Worm (Caenorhabditis elegans) whole organism, L3 larva: ENCODE measurements around the gene bath-42.

ENCODE experiments used
- R02D3.7 ChIP-seq: fragments of 150-350 bp; optimal IDR thresholded peaks from 2 replicates; lab custom pipeline; 2014; ENCODE audit warnings: missing biosample characterization, missing genetic modification characterization
- ZK546.5 ChIP-seq: sonication (generic microtip); optimal IDR thresholded peaks from 2 replicates; lab custom pipeline; 2017; ENCODE audit warnings: missing biosample characterization, missing genetic modification characterization
- aly-2 ChIP-seq: fragments of 150-350 bp; optimal IDR thresholded peaks from 2 replicates; lab custom pipeline; 2014; ENCODE audit warnings: missing biosample characterization, missing genetic modification characterization
- ama-1 ChIP-seq: fragments of 150-350 bp; optimal IDR thresholded peaks from 2 replicates; lab custom pipeline; 2018
- ceh-16 ChIP-seq: sonication (generic microtip); optimal IDR thresholded peaks from 2 replicates; lab custom pipeline; 2017; ENCODE audit warnings: missing biosample characterization, missing genetic modification characterization
- ceh-28 ChIP-seq: fragments of 150-350 bp; optimal IDR thresholded peaks from 2 replicates; lab custom pipeline; 2014; ENCODE audit warnings: missing biosample characterization, missing genetic modification reagents, missing genetic modification characterization
- ceh-82 ChIP-seq: fragments of 150-350 bp; optimal IDR thresholded peaks from 2 replicates; lab custom pipeline; 2014; ENCODE audit warnings: missing biosample characterization, missing genetic modification characterization
- ceh-9 ChIP-seq: sonication (generic microtip); optimal IDR thresholded peaks from 2 replicates; lab custom pipeline; 2018; ENCODE audit warnings: missing biosample characterization, missing genetic modification characterization
- daf-12 ChIP-seq: fragments of 150-350 bp; optimal IDR thresholded peaks from 2 replicates; lab custom pipeline; 2014; ENCODE audit warnings: missing biosample characterization, missing genetic modification reagents, missing genetic modification characterization
- egl-27 ChIP-seq: sonication (generic microtip); optimal IDR thresholded peaks from 4 replicates; lab custom pipeline; 2017; ENCODE audit warnings: missing biosample characterization, missing genetic modification reagents, missing genetic modification characterization
- egl-5 ChIP-seq: fragments of 150-350 bp; optimal IDR thresholded peaks from 2 replicates; lab custom pipeline; 2017; ENCODE audit warnings: missing biosample characterization, missing genetic modification reagents, missing genetic modification characterization, inconsistent platforms
- elt-1 ChIP-seq: fragments of 150-350 bp; optimal IDR thresholded peaks from 2 replicates; lab custom pipeline; 2014; ENCODE audit warnings: missing biosample characterization, missing genetic modification characterization
- elt-2 ChIP-seq: sonication (generic microtip); optimal IDR thresholded peaks from 2 replicates; lab custom pipeline; 2016; ENCODE audit warnings: missing genetic modification reagents, mild to moderate bottlenecking, missing genetic modification characterization, missing compliant biosample characterization
- elt-3 ChIP-seq, 3 experiments: fragments of 150-350 bp in 1 of 3; sonication (generic microtip) in 2 of 3; optimal IDR thresholded peaks; 2 replicates in 2 of 3; 4 replicates in 1 of 3; lab custom pipeline; 2014 to 2017; ENCODE audit warnings: missing biosample characterization in 3 of 3, missing genetic modification characterization in 3 of 3
- eor-1 ChIP-seq, 2 experiments: fragments of 150-350 bp; optimal IDR thresholded peaks; 2 replicates each; lab custom pipeline; 2014 to 2018; ENCODE audit warnings: missing biosample characterization in 2 of 2, missing genetic modification characterization in 2 of 2
- fkh-10 ChIP-seq: sonication (generic microtip); optimal IDR thresholded peaks from 2 replicates; lab custom pipeline; 2017; ENCODE audit warnings: missing biosample characterization, missing genetic modification reagents, missing genetic modification characterization
- fkh-2 ChIP-seq: fragments of 150-350 bp; optimal IDR thresholded peaks from 2 replicates; lab custom pipeline; 2014; ENCODE audit warnings: missing biosample characterization, missing genetic modification reagents, missing genetic modification characterization
- fos-1 ChIP-seq: fragments of 150-350 bp; optimal IDR thresholded peaks from 2 replicates; lab custom pipeline; 2014; ENCODE audit warnings: missing biosample characterization, missing genetic modification characterization
- hmg-11 ChIP-seq: sonication (generic microtip); optimal IDR thresholded peaks from 2 replicates; lab custom pipeline; 2016; ENCODE audit warnings: missing genetic modification characterization, missing compliant biosample characterization
- jun-1 ChIP-seq: fragments of 150-350 bp; optimal IDR thresholded peaks from 2 replicates; lab custom pipeline; 2014; ENCODE audit warnings: missing biosample characterization, missing genetic modification reagents, missing genetic modification characterization
- lin-15B ChIP-seq: fragments of 150-350 bp; optimal IDR thresholded peaks from 2 replicates; lab custom pipeline; 2014; ENCODE audit warnings: missing biosample characterization, missing genetic modification characterization
- lin-39 ChIP-seq: fragments of 150-350 bp; optimal IDR thresholded peaks from 2 replicates; lab custom pipeline; 2018; ENCODE audit warnings: missing biosample characterization, missing genetic modification reagents, missing genetic modification characterization
- lsy-12 ChIP-seq: sonication (generic microtip); optimal IDR thresholded peaks from 2 replicates; lab custom pipeline; 2016; ENCODE audit warnings: mild to moderate bottlenecking, missing genetic modification characterization, missing compliant biosample characterization
- mdl-1 ChIP-seq: fragments of 150-350 bp; optimal IDR thresholded peaks from 2 replicates; lab custom pipeline; 2014; ENCODE audit warnings: missing biosample characterization, missing genetic modification characterization
- mml-1 ChIP-seq: fragments of 150-350 bp; sonication (generic microtip); optimal IDR thresholded peaks from 3 replicates; lab custom pipeline; 2014; ENCODE audit warnings: missing biosample characterization, missing genetic modification characterization
- nfya-1 ChIP-seq: sonication (generic microtip); optimal IDR thresholded peaks from 2 replicates; lab custom pipeline; 2017; ENCODE audit warnings: missing genetic modification characterization, mild to moderate bottlenecking, missing compliant biosample characterization, antibody characterized with exemption, moderate library complexity; ENCODE audit not compliant: insufficient read depth
- nhr-11 ChIP-seq: fragments of 150-350 bp; optimal IDR thresholded peaks from 2 replicates; lab custom pipeline; 2014; ENCODE audit warnings: missing biosample characterization, missing genetic modification characterization
- nhr-12 ChIP-seq: fragments of 150-350 bp; optimal IDR thresholded peaks from 2 replicates; lab custom pipeline; 2014; ENCODE audit warnings: missing biosample characterization, missing genetic modification characterization
- nhr-23 ChIP-seq: fragments of 150-350 bp; optimal IDR thresholded peaks from 2 replicates; lab custom pipeline; 2014; ENCODE audit warnings: missing biosample characterization, missing genetic modification reagents, missing genetic modification characterization
- nhr-237 ChIP-seq: fragments of 150-350 bp; optimal IDR thresholded peaks from 2 replicates; lab custom pipeline; 2014; ENCODE audit warnings: missing biosample characterization, missing genetic modification characterization
- nhr-25 ChIP-seq: sonication (generic microtip); optimal IDR thresholded peaks from 2 replicates; lab custom pipeline; 2017; ENCODE audit warnings: missing biosample characterization, missing genetic modification characterization
- nhr-28 ChIP-seq: fragments of 150-350 bp; optimal IDR thresholded peaks from 2 replicates; lab custom pipeline; 2014; ENCODE audit warnings: missing biosample characterization, missing genetic modification characterization
- nhr-43 ChIP-seq: sonication (generic microtip); optimal IDR thresholded peaks from 2 replicates; lab custom pipeline; 2016; ENCODE audit warnings: mild to moderate bottlenecking, missing genetic modification characterization, missing compliant biosample characterization; ENCODE audit not compliant: poor library complexity, severe bottlenecking
- nhr-67 ChIP-seq: fragments of 150-350 bp; optimal IDR thresholded peaks from 2 replicates; lab custom pipeline; 2014; ENCODE audit warnings: missing biosample characterization, missing genetic modification characterization
- nhr-76 ChIP-seq: fragments of 150-350 bp; sonication (generic microtip); optimal IDR thresholded peaks from 5 replicates; lab custom pipeline; 2014; ENCODE audit warnings: missing biosample characterization, missing genetic modification characterization
- nhr-77 ChIP-seq: fragments of 150-350 bp; optimal IDR thresholded peaks from 2 replicates; lab custom pipeline; 2014; ENCODE audit warnings: missing biosample characterization, missing genetic modification characterization
- pha-4 ChIP-seq: fragments of 150-350 bp; optimal IDR thresholded peaks from 2 replicates; lab custom pipeline; 2014; ENCODE audit warnings: missing biosample characterization, missing genetic modification reagents, missing genetic modification characterization
- pqm-1 ChIP-seq: fragments of 150-350 bp; optimal IDR thresholded peaks from 2 replicates; lab custom pipeline; 2017; ENCODE audit warnings: missing biosample characterization, missing genetic modification characterization, inconsistent platforms
- sea-2 ChIP-seq: fragments of 150-350 bp; sonication (generic microtip); optimal IDR thresholded peaks from 4 replicates; lab custom pipeline; 2014; ENCODE audit warnings: missing biosample characterization, missing genetic modification reagents, missing genetic modification characterization
- skn-1 ChIP-seq: fragments of 150-350 bp; optimal IDR thresholded peaks from 2 replicates; lab custom pipeline; 2014; ENCODE audit warnings: missing biosample characterization, missing genetic modification characterization
- snpc-4 ChIP-seq: fragments of 150-350 bp; optimal IDR thresholded peaks from 2 replicates; lab custom pipeline; 2014; ENCODE audit warnings: missing biosample characterization, missing genetic modification characterization
- tbx-2 ChIP-seq: sonication (generic microtip); optimal IDR thresholded peaks from 2 replicates; lab custom pipeline; 2016; ENCODE audit warnings: mild to moderate bottlenecking, missing genetic modification characterization, missing compliant biosample characterization
- unc-39 ChIP-seq: sonication (generic microtip); optimal IDR thresholded peaks from 4 replicates; lab custom pipeline; 2017; ENCODE audit warnings: missing biosample characterization, missing genetic modification characterization
- unc-62 ChIP-seq: fragments of 150-350 bp; sonication (generic microtip); optimal IDR thresholded peaks from 4 replicates; lab custom pipeline; 2014; ENCODE audit warnings: missing biosample characterization, missing genetic modification reagents, missing genetic modification characterization
- zag-1 ChIP-seq: fragments of 150-350 bp; optimal IDR thresholded peaks from 2 replicates; lab custom pipeline; 2014; ENCODE audit warnings: missing biosample characterization, missing genetic modification characterization
- ztf-11 ChIP-seq: fragments of 150-350 bp; optimal IDR thresholded peaks from 2 replicates; lab custom pipeline; 2014; ENCODE audit warnings: missing biosample characterization, missing genetic modification characterization
- ztf-4 ChIP-seq: fragments of 150-350 bp; optimal IDR thresholded peaks from 2 replicates; lab custom pipeline; 2014; ENCODE audit warnings: missing biosample characterization, missing genetic modification characterization

bath-42 gene

ce11 chrIII:8124323-8124722, 38.9 kb downstream of the bath-42 start:
- TF ChIP-seq nhr-67 (no peak), nhr-77 (tag; lab: Kevin White, UChicago) (no peak), nhr-11 (tag; lab: Kevin White, UChicago) (no peak), sea-2 (GFP tag; lab: Kevin White, UChicago) (no peak), R02D3.7 (no peak), ZK546.5 (tag; lab: Kevin White, UChicago) (no peak), elt-2 (tag; lab: Kevin White, UChicago) (peak; percentile 48), mml-1 (tag; lab: Kevin White, UChicago) (no peak), egl-27 (tag; lab: Kevin White, UChicago) (no peak), skn-1 (tag; lab: Kevin White, UChicago) (peak; percentile 65), ceh-9 (tag; lab: Kevin White, UChicago) (no peak), snpc-4 (tag; lab: Kevin White, UChicago) (peak; percentile 38), lin-15B (tag; lab: Kevin White, UChicago) (peak; percentile 37), pqm-1 (tag; lab: Kevin White, UChicago) (peak; percentile 60), tbx-2 (tag; lab: Kevin White, UChicago) (no peak), egl-5 (tag; lab: Kevin White, UChicago) (peak; percentile 89), elt-1 (tag; lab: Kevin White, UChicago) (peak; percentile 21), nhr-25 (tag; lab: Kevin White, UChicago) (peak; percentile 25), fkh-10 (GFP tag; lab: Kevin White, UChicago) (peak; percentile 67), nhr-43 (tag; lab: Kevin White, UChicago) (no peak), nhr-28 (tag; lab: Kevin White, UChicago) (no peak), aly-2 (tag; lab: Kevin White, UChicago) (no peak), ama-1 (no peak), ztf-11 (no peak), ceh-82 (tag; lab: Kevin White, UChicago) (no peak), lin-39 (peak; percentile 20), daf-12 (tag; lab: Kevin White, UChicago) (no peak), unc-62 (GFP tag; lab: Kevin White, UChicago) (no peak), nhr-76 (tag; lab: Kevin White, UChicago) (no peak), unc-39 (tag; lab: Kevin White, UChicago) (no peak), ztf-4 (no peak), pha-4 (tag; lab: Kevin White, UChicago) (peak; percentile 79), nhr-23 (tag; lab: Kevin White, UChicago) (peak; percentile 86), nhr-237 (tag; lab: Kevin White, UChicago) (no peak), nhr-12 (tag; lab: Kevin White, UChicago) (no peak), eor-1 (tag; optimal IDR thresholded peaks at IDR 0.05; lab: Kevin White, UChicago) (no peak), lsy-12 (tag; lab: Kevin White, UChicago) (no peak), elt-3 (tag; optimal IDR thresholded peaks at IDR 0.05; lab: Kevin White, UChicago) (no peak), fkh-2 (no peak), ceh-28 (tag; lab: Kevin White, UChicago) (peak; percentile 41), hmg-11 (tag; lab: Kevin White, UChicago) (peak; percentile 11), ceh-16 (no peak), fos-1 (no peak), zag-1 (no peak), mdl-1 (tag; lab: Kevin White, UChicago) (peak; percentile 31), nfya-1 (tag; lab: Kevin White, UChicago) (peak; percentile 91), jun-1 (tag; lab: Kevin White, UChicago) (peak; percentile 50)
